Fruit fly (Drosophila melanogaster) S2 (cell line): ENCODE measurements around the gene CG31493.

ENCODE experiments used
- CG8478 ChIP-seq: fragments of >200 bp; optimal IDR thresholded peaks from 2 replicates; lab custom pipeline; 2018
- CTCF ChIP-seq, 2 experiments: fragments of >200 bp; optimal IDR thresholded peaks; 2 replicates each; lab custom pipeline; 2018

DNA sequence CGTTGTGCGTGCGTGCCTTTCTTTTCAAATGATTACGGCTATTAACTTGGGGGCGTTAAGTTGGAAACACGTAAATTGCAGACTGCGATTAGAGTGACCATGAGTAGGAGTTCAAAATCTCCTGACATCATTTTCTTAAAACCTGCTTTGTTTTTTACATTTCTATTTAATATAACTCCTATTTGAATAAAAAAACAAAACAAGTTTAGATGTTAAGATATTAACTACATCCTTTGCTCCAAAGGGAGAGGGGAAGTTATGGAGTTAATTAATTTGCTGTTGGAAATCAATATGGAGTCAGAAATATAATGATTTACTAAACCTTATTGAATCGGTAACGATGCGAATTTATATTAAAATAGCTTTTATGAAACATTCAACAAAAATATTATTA lies 45.4 kb upstream of the CG31493 start, which contains the start of gene Tailor:
- TF ChIP-seq CTCF (optimal IDR thresholded peaks at IDR 0.05; lab: Kevin White, UChicago) (no peak), CG8478 (no peak)
